Worm (Caenorhabditis elegans): ENCODE data around the gene ifet-1.

DNA sequence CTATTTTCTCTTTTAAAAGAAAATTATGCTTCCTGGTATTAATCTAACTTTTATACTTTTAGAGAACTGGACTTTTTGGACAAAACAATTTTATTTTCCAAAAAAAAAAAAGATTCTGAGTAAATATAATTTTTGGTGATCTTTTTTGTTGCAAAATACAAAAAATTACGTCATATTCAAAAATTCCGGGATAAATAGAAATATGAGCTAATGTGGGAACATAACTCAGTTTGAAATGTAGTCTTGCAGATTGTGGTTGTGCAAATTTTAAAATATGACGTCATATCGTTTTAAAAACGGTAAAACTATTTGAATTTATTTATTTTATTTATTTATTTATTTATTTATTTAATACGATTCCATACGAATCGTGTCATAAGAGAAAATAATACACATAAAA lies 6.8 kb upstream of the ifet-1 start:
- TF ChIP-seq ZK546.5 (tag; optimal IDR thresholded peaks at IDR 0.05) (no peak), fkh-2 (tag; optimal IDR thresholded peaks at IDR 0.05) (no peak), lin-15B (tag; optimal IDR thresholded peaks at IDR 0.05) (no peak)
